Worm (Caenorhabditis elegans) whole organism, L2 larva: ENCODE measurements around the gene F55A11.1.

Experiments used
- ceh-16 ChIP-seq: fragments of 150-350 bp; optimal IDR thresholded peaks from 2 replicates; lab custom pipeline; 2014; ENCODE audit warnings: missing biosample characterization, missing genetic modification characterization
- ceh-82 ChIP-seq: fragments of 150-350 bp; optimal IDR thresholded peaks from 2 replicates; lab custom pipeline; 2014; ENCODE audit warnings: missing biosample characterization, missing genetic modification characterization
- fos-1 ChIP-seq: fragments of 150-350 bp; optimal IDR thresholded peaks from 2 replicates; lab custom pipeline; 2014; ENCODE audit warnings: missing biosample characterization, missing genetic modification characterization
- sma-3 ChIP-seq: sonication (generic microtip); optimal IDR thresholded peaks from 2 replicates; lab custom pipeline; 2016; ENCODE audit warnings: missing genetic modification reagents, missing genetic modification characterization, missing compliant biosample characterization

ce11 chrV:11767028-11767427, 2.8 kb upstream of the F55A11.1 start, which contains the start of gene sel-11:
- TF ChIP-seq sma-3 (GFP tag; lab: Kevin White, UChicago) (no peak), ceh-82 (tag; lab: Kevin White, UChicago) (no peak), fos-1 (no peak), ceh-16 (tag; lab: Kevin White, UChicago) (no peak)
